Fruit fly (Drosophila melanogaster) whole organism, larva: Measurements from ENCODE around the gene CG43675.

Source experiments
- noc ChIP-seq: fragments of 200-800 bp; sonication (Bioruptor generic); optimal IDR thresholded peaks from 3 replicates; lab custom pipeline; 2019; ENCODE audit warnings: missing biosample characterization, mild to moderate bottlenecking, missing genetic modification characterization, moderate library complexity

Gene CG43675

dm6 chr3R:9359393-9359792 is 4.1 kb downstream of the CG43675 start:
- TF ChIP-seq noc (tag; lab: Kevin White, UChicago) = no peak

dm6 chr3R:9363066-9363719 is 7.9 kb downstream of the CG43675 start, which contains the start of gene CG18473:
Gene CG18473 (plus strand): TSS chr3R:9363305.
- TF ChIP-seq noc (tag; lab: Kevin White, UChicago) = no peak

- TF ChIP-seq noc (tag; lab: Kevin White, UChicago) = no peak
Measured at dm6 chr3R:9365121-9365520, 9.8 kb downstream of the CG43675 start, which contains the start of gene Srr. Gene Srr (plus strand): TSS chr3R:9365398.

dm6 chr3R:9365893-9366500 is 10.7 kb downstream of the CG43675 start:
- peak; percentile 27 for TF ChIP-seq noc (tag; lab: Kevin White, UChicago)

- TF ChIP-seq noc (tag; lab: Kevin White, UChicago) = peak; percentile 66
Measured at dm6 chr3R:9370413-9370812, 15.1 kb downstream of the CG43675 start.

DNA sequence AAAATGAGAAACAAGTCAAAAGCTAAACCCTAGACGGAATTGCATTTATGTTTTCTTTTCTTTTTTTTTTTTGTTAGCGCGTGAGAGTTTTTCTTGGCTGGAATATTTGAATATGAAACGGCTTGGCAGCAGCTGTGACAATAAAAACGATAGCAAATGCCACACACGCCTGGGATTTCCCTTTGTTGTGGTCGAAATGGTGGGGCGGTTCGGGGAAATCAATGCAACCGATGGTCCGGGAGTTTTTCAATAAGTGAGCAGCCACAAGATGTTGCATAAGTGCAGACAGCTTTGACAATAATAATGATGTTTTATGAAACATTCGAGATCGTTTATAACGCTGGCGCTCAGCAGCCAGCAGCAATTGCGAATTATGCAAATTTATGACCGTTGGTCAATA is 21.5 kb downstream of the CG43675 start:
- no peak for TF ChIP-seq noc (tag; lab: Kevin White, UChicago)

DNA sequence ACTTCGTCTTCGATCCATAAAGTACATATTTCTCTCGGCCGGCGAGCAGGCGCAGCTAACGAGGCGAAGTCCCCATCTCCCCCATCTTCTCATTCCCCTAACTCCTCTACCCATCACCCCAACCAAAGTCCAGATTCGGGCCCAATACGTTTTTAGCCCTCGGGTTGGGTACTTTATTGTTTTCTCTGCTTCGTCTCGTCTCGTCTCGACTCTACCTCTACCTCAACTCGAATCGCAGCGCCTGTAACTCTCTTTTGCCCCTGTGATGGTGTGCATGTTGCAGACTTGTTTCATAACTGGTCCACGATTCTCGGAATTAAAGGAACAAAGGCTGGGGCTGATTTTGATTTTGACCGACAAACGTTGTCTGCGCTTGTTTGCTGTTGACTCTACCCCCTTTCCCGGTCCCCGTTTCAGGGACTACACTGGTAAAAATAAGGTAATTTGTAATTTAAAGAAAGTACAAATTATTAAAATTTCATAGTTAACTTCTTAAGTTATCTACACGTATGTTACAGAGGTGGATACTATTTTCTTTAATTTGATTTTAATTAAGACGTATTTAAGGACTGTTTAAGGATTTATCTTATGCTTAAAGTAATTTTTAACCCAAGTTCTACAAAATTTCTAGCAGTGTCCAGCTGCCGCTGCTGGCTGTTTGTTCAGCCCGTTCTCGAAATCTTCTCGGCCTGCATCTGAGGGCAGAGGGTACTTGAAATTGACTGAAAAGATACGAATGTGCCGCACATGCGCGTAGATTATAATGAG is 23.5 kb downstream of the CG43675 start:
- peak; percentile 52 for TF ChIP-seq noc (tag; lab: Kevin White, UChicago)

DNA sequence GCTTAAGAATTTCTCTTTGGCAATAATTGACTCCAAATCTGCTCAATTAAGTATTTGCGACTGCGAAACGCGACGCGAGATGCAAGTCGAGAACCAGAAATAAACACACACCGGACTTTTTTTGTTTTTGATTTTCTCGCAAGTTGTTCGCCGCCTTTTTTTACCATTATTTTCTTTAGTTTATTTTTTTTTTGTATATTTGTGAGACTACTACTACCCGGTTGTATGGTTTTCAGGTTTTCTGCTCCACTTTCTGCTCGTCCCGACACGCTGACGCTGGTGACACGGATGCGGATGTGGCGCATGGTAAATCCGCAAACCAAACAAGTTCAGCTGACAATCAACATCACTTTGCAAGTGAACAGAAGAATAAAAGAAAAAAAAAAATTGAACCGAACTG is 25.7 kb downstream of the CG43675 start:
- TF ChIP-seq noc (tag; lab: Kevin White, UChicago) = no peak

- TF ChIP-seq noc (tag; lab: Kevin White, UChicago) = no peak
Measured at dm6 chr3R:9385987-9386386, 30.7 kb downstream of the CG43675 start.

DNA sequence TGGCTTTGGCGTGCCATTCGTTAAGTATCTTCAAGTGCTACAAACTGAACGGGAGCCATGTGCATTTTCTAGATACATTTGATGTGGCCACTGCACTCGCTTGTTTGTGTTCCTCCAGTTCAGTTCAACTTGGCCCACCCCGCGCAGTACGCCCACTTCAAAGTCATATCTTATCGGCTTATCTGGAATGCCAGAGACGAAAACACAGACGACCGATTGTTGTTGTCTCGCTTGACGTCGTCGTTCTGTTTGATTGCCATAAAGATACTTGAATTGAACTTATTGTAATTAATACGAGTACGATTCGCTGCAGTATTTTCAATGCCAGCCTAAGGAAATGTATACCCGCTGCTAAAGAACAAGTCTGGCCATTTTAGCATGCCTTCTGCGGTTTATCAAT is 32.3 kb downstream of the CG43675 start:
- no peak for TF ChIP-seq noc (tag; lab: Kevin White, UChicago)

DNA sequence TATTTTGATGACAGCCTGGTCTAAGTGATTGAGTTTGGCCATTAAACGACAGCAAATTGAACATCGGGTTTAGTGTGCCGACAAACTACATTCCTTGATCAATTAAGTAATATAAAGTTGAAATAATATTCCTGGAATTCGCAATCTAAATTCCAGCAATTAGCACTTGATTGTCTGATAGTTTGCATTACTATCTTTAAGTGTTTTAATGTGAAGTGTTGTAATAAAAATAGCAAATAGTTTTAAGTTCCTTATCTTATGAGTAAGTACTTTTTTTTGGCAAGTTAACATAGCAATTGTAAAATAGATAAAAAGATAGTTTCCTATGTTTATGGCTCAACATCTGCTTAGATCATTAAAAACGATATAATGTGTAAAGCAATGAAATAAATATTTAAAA is 33.0 kb downstream of the CG43675 start:
- no peak for TF ChIP-seq noc (tag; lab: Kevin White, UChicago)

- no peak for TF ChIP-seq noc (tag; lab: Kevin White, UChicago)
Measured at dm6 chr3R:9388972-9389371, 33.7 kb downstream of the CG43675 start.

dm6 chr3R:9390201-9390600 is 34.9 kb downstream of the CG43675 start:
- TF ChIP-seq noc (tag; lab: Kevin White, UChicago) = no peak

DNA sequence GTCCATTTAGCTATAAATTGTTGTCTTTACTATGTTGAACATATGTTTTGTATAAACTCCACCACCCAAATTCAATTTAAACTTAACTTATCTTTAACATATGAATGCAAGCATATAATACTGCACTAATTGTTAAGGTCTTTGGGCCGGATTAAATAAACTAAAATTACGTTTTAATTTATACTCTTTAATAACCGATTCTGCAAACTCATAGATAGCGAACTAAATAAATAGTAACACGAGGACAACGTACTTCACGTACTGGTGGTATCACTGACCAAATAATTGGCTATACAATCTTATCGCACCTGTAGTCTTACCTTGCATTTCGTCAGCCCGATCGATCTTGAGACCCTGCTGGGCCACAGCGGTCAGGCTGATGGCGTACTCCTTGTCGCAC is 37.1 kb downstream of the CG43675 start:
- no peak for TF ChIP-seq noc (tag; lab: Kevin White, UChicago)

DNA sequence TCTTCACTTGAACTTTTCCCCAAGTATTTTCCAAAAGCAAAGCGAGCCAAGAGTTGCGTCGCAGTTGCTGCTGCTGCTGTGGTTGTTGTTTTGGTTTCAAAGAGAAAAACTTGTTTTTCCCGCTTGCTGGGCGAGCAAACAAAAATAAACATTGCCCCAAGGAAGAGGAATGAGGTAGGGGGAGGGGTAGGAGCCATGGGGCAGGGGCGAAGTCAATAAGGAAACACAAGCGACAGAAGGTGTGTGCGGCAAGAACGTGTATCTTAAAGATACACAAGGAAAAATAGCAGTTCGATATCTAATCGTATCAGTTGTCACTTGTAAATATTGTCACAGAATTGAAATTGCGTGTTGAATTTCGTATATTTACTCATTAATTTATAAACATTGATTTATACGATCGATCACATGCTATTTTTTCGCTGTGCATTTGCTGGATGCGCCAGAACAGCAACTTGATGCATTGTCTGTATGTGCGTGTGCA is 38.3 kb downstream of the CG43675 start:
- no peak for TF ChIP-seq noc (tag; lab: Kevin White, UChicago)

- peak; percentile 30 for TF ChIP-seq noc (tag; lab: Kevin White, UChicago)
Measured at dm6 chr3R:9394385-9395042, 39.2 kb downstream of the CG43675 start, which contains the start of gene FER. Gene FER (minus strand): TSS chr3R:9394546.
